Worm (Caenorhabditis elegans) whole organism, early embryonic: Measurements from ENCODE around the gene T27E7.9.

Experiments used
- aly-1 ChIP-seq: sonication (generic microtip); optimal IDR thresholded peaks from 2 replicates; lab custom pipeline; 2016; ENCODE audit warnings: missing genetic modification characterization, missing compliant biosample characterization
- ama-1 ChIP-seq: fragments of 150-350 bp; optimal IDR thresholded peaks from 2 replicates; lab custom pipeline; 2014
- ceh-36 ChIP-seq: sonication (generic microtip); optimal IDR thresholded peaks from 2 replicates; lab custom pipeline; 2016; ENCODE audit warnings: missing genetic modification characterization, inconsistent platforms, missing compliant biosample characterization
- flt-1 ChIP-seq: fragments of 200-800 bp; sonication (Bioruptor generic); IDR thresholded peaks from 2 replicates; pipeline ENCODE4 v1.3.6; 2022; ENCODE audit warnings: missing genetic modification characterization, missing compliant biosample characterization
- hmbx-1 ChIP-seq: sonication (generic microtip); optimal IDR thresholded peaks from 2 replicates; lab custom pipeline; 2016; ENCODE audit warnings: mild to moderate bottlenecking, missing genetic modification characterization, missing compliant biosample characterization
- hnd-1 ChIP-seq: sonication (generic microtip); optimal IDR thresholded peaks from 2 replicates; lab custom pipeline; 2016; ENCODE audit warnings: missing genetic modification characterization, missing compliant biosample characterization
- pes-1 ChIP-seq: fragments of 200-800 bp; sonication (Bioruptor generic); IDR thresholded peaks from 2 replicates; pipeline ENCODE4 v1.3.6; 2022; ENCODE audit warnings: missing genetic modification reagents, missing genetic modification characterization, missing compliant biosample characterization

ce11 chrIV:14512405-14512804, 36.8 kb downstream of the T27E7.9 start, which contains the start of gene Y57G11A.5:
- TF ChIP-seq hmbx-1 (tag; lab: Kevin White, UChicago) (no peak), pes-1 (GFP tag; lab: Robert Waterston, UW) (no peak), hnd-1 (tag; lab: Kevin White, UChicago) (no peak), aly-1 (no peak), ama-1 (lab: Kevin White, UChicago) (no peak), flt-1 (GFP tag; lab: Robert Waterston, UW) (no peak), ceh-36 (tag; lab: Kevin White, UChicago) (no peak)
